Fruit fly (Drosophila melanogaster) whole organism, embryonic: ENCODE results near the gene CG31793.

Experiments used
- Adf1 ChIP-seq: fragments of 200-800 bp; sonication (Bioruptor generic); IDR thresholded peaks from 2 replicates; pipeline ENCODE4 v1.3.6; 2022; ENCODE audit warnings: missing biosample characterization, missing genetic modification characterization
- CG10462 ChIP-seq: fragments of 200-800 bp; sonication (Bioruptor generic); optimal IDR thresholded peaks from 2 replicates; lab custom pipeline; 2016; ENCODE audit warnings: missing biosample characterization, missing genetic modification characterization
- CG12299 ChIP-seq: fragments of 200-800 bp; sonication (Bioruptor generic); optimal IDR thresholded peaks from 2 replicates; lab custom pipeline; 2018; ENCODE audit warnings: missing biosample characterization, mild to moderate bottlenecking, missing genetic modification characterization
- CG13775 ChIP-seq: fragments of 200-800 bp; sonication (Bioruptor generic); optimal IDR thresholded peaks from 3 replicates; lab custom pipeline; 2017; ENCODE audit warnings: missing biosample characterization, mild to moderate bottlenecking, missing genetic modification characterization
- CG14441 ChIP-seq: fragments of 200-800 bp; sonication (Bioruptor generic); IDR thresholded peaks from 2 replicates; pipeline ENCODE4 v1.3.6; 2022; ENCODE audit warnings: missing biosample characterization, missing genetic modification characterization
- CG15011 ChIP-seq: fragments of 200-800 bp; sonication (Bioruptor generic); optimal IDR thresholded peaks from 3 replicates; lab custom pipeline; 2018; ENCODE audit warnings: missing biosample characterization, mild to moderate bottlenecking, missing genetic modification characterization
- CG15601 ChIP-seq: fragments of 200-800 bp; sonication (Bioruptor generic); optimal IDR thresholded peaks from 3 replicates; lab custom pipeline; 2019; ENCODE audit warnings: missing biosample characterization, mild to moderate bottlenecking, missing genetic modification characterization, moderate library complexity
- CG15696 ChIP-seq: fragments of 200-800 bp; sonication (Bioruptor generic); optimal IDR thresholded peaks from 2 replicates; lab custom pipeline; 2019; ENCODE audit warnings: missing biosample characterization, mild to moderate bottlenecking, missing genetic modification characterization, moderate library complexity
- CG17328 ChIP-seq: fragments of 200-800 bp; sonication (Bioruptor generic); IDR thresholded peaks from 2 replicates; pipeline ENCODE4 v1.3.6; 2022; ENCODE audit warnings: missing biosample characterization, missing genetic modification characterization
- CG2678 ChIP-seq: fragments of 200-800 bp; sonication (Bioruptor generic); optimal IDR thresholded peaks from 3 replicates; lab custom pipeline; 2019; ENCODE audit warnings: missing biosample characterization, mild to moderate bottlenecking, missing genetic modification characterization, moderate library complexity
- CG2712 ChIP-seq: fragments of 200-800 bp; optimal IDR thresholded peaks from 3 replicates; lab custom pipeline; 2019; ENCODE audit warnings: missing biosample characterization, mild to moderate bottlenecking, missing genetic modification characterization, moderate library complexity
- CG32532 ChIP-seq: fragments of 200-800 bp; sonication (Bioruptor generic); IDR thresholded peaks from 2 replicates; pipeline ENCODE4 v1.3.6; 2022; ENCODE audit warnings: missing biosample characterization, missing genetic modification characterization
- CG32767 ChIP-seq: fragments of 200-800 bp; sonication (Bioruptor generic); IDR thresholded peaks from 2 replicates; pipeline ENCODE4 v1.3.6; 2022; ENCODE audit warnings: missing biosample characterization, missing genetic modification characterization
- CG3281 ChIP-seq: fragments of 200-800 bp; sonication (Bioruptor generic); optimal IDR thresholded peaks from 3 replicates; lab custom pipeline; 2017; ENCODE audit warnings: missing biosample characterization, mild to moderate bottlenecking, missing genetic modification characterization
- CG3407 ChIP-seq: fragments of 200-800 bp; sonication (Bioruptor generic); optimal IDR thresholded peaks from 2 replicates; lab custom pipeline; 2018; ENCODE audit warnings: missing biosample characterization, mild to moderate bottlenecking, missing genetic modification characterization
- CG42726 ChIP-seq: fragments of 200-800 bp; sonication (Bioruptor generic); IDR thresholded peaks from 2 replicates; pipeline ENCODE4 v1.3.6; 2022; ENCODE audit warnings: missing biosample characterization, missing genetic modification characterization; ENCODE audit not compliant: partially characterized antibody
- CG6254 ChIP-seq: fragments of 200-800 bp; sonication (Bioruptor generic); optimal IDR thresholded peaks from 3 replicates; lab custom pipeline; 2017; ENCODE audit warnings: mild to moderate bottlenecking, missing biosample characterization, missing genetic modification reagents, missing genetic modification characterization
- CG7357 ChIP-seq: fragments of 200-800 bp; sonication (Bioruptor generic); IDR thresholded peaks from 3 replicates; pipeline ENCODE4 v1.3.6; 2022; ENCODE audit warnings: missing biosample characterization, missing genetic modification characterization
- CG7987 ChIP-seq: fragments of 200-800 bp; sonication (Bioruptor generic); optimal IDR thresholded peaks from 2 replicates; lab custom pipeline; 2018; ENCODE audit warnings: missing biosample characterization, mild to moderate bottlenecking, missing genetic modification characterization, moderate library complexity
- Dref ChIP-seq: fragments of 200-800 bp; sonication (Bioruptor generic); IDR thresholded peaks from 2 replicates; pipeline ENCODE4 v1.3.6; 2022; ENCODE audit warnings: missing biosample characterization, missing genetic modification characterization
- ERR ChIP-seq: fragments of 200-800 bp; sonication (Bioruptor generic); optimal IDR thresholded peaks from 2 replicates; lab custom pipeline; 2016; ENCODE audit warnings: missing biosample characterization, missing genetic modification characterization
- Fer2 ChIP-seq: fragments of 200-800 bp; sonication (Bioruptor generic); optimal IDR thresholded peaks from 2 replicates; lab custom pipeline; 2018; ENCODE audit warnings: missing biosample characterization, mild to moderate bottlenecking, missing genetic modification characterization, moderate library complexity
- HLH3B ChIP-seq: fragments of 200-800 bp; sonication (Bioruptor generic); IDR thresholded peaks from 2 replicates; pipeline ENCODE4 v1.3.6; 2022; ENCODE audit warnings: missing biosample characterization, missing genetic modification characterization
- HLH4C ChIP-seq: fragments of 200-800 bp; sonication (Bioruptor generic); IDR thresholded peaks from 3 replicates; pipeline ENCODE4 v1.3.6; 2022; ENCODE audit warnings: missing biosample characterization, missing genetic modification characterization; ENCODE audit not compliant: partially characterized antibody
- Hmr ChIP-seq: fragments of 200-800 bp; sonication (Bioruptor generic); optimal IDR thresholded peaks from 3 replicates; lab custom pipeline; 2017; ENCODE audit warnings: mild to moderate bottlenecking, missing biosample characterization, missing genetic modification reagents, missing genetic modification characterization
- Lpt ChIP-seq: fragments of >200 bp; optimal IDR thresholded peaks from 2 replicates; lab custom pipeline; 2018; ENCODE audit warnings: missing biosample characterization, missing genetic modification characterization
- MBD-R2 ChIP-seq: fragments of 200-800 bp; sonication (Bioruptor generic); IDR thresholded peaks from 2 replicates; pipeline ENCODE4 v1.3.6; 2022; ENCODE audit warnings: missing biosample characterization, missing genetic modification characterization
- MTF-1 ChIP-seq: fragments of 200-800 bp; sonication (Bioruptor generic); optimal IDR thresholded peaks from 2 replicates; lab custom pipeline; 2018; ENCODE audit warnings: missing biosample characterization, mild to moderate bottlenecking, missing genetic modification characterization, borderline replicate concordance
- Nf-YB ChIP-seq: fragments of 200-800 bp; sonication (Bioruptor generic); optimal IDR thresholded peaks from 3 replicates; lab custom pipeline; 2019; ENCODE audit warnings: missing biosample characterization, mild to moderate bottlenecking, missing genetic modification characterization, moderate library complexity
- NfI ChIP-seq: fragments of 200-800 bp; sonication (Bioruptor generic); optimal IDR thresholded peaks from 3 replicates; lab custom pipeline; 2018; ENCODE audit warnings: missing biosample characterization, mild to moderate bottlenecking, missing genetic modification characterization, moderate library complexity
- PHDP ChIP-seq: fragments of 200-800 bp; sonication (Bioruptor generic); optimal IDR thresholded peaks from 3 replicates; lab custom pipeline; 2018; ENCODE audit warnings: missing biosample characterization, mild to moderate bottlenecking, missing genetic modification characterization, moderate library complexity
- Sox100B ChIP-seq: fragments of 200-800 bp; sonication (Bioruptor generic); optimal IDR thresholded peaks from 3 replicates; lab custom pipeline; 2018; ENCODE audit warnings: missing biosample characterization, mild to moderate bottlenecking, missing genetic modification characterization
- al ChIP-seq: fragments of 200-800 bp; sonication (Bioruptor generic); IDR thresholded peaks from 2 replicates; pipeline ENCODE4 v1.3.6; 2022; ENCODE audit warnings: missing biosample characterization, missing genetic modification characterization
- aop ChIP-seq: fragments of 200-800 bp; sonication (Bioruptor generic); IDR thresholded peaks from 2 replicates; pipeline ENCODE4 v1.3.6; 2022; ENCODE audit warnings: missing biosample characterization, missing genetic modification characterization
- ato ChIP-seq: fragments of 200-800 bp; sonication (Bioruptor generic); IDR thresholded peaks from 2 replicates; pipeline ENCODE4 v1.3.6; 2022; ENCODE audit warnings: missing biosample characterization, missing genetic modification characterization; ENCODE audit not compliant: partially characterized antibody
- az2 ChIP-seq: fragments of 200-800 bp; sonication (Bioruptor generic); optimal IDR thresholded peaks from 3 replicates; lab custom pipeline; 2016; ENCODE audit warnings: missing biosample characterization, missing genetic modification characterization
- caup ChIP-seq: fragments of 200-800 bp; sonication (Bioruptor generic); optimal IDR thresholded peaks from 3 replicates; lab custom pipeline; 2017; ENCODE audit warnings: missing biosample characterization, mild to moderate bottlenecking, missing genetic modification characterization, moderate library complexity; ENCODE audit not compliant: severe bottlenecking
- cg ChIP-seq: fragments of 200-800 bp; sonication (Bioruptor generic); optimal IDR thresholded peaks from 3 replicates; lab custom pipeline; 2019; ENCODE audit warnings: missing biosample characterization, mild to moderate bottlenecking, missing genetic modification characterization, moderate library complexity
- crp ChIP-seq, 2 experiments: fragments of 200-800 bp; sonication (Bioruptor generic); optimal IDR thresholded peaks; 2 replicates in 1 of 2; 3 replicates in 1 of 2; lab custom pipeline; 2017; ENCODE audit warnings: missing biosample characterization in 2 of 2, missing genetic modification characterization in 2 of 2, mild to moderate bottlenecking in 1 of 2, moderate library complexity in 1 of 2
- dmrt99B ChIP-seq: fragments of 200-800 bp; sonication (Bioruptor generic); optimal IDR thresholded peaks from 2 replicates; lab custom pipeline; 2018; ENCODE audit warnings: missing biosample characterization, mild to moderate bottlenecking, missing genetic modification characterization, moderate library complexity
- fd96Cb ChIP-seq: fragments of 200-800 bp; sonication (Bioruptor generic); optimal IDR thresholded peaks from 2 replicates; lab custom pipeline; 2018; ENCODE audit warnings: missing biosample characterization, mild to moderate bottlenecking, missing genetic modification characterization, moderate library complexity
- gsb ChIP-seq: fragments of 200-800 bp; sonication (Bioruptor generic); IDR thresholded peaks from 2 replicates; pipeline ENCODE4 v1.3.6; 2022; ENCODE audit warnings: missing biosample characterization, missing genetic modification characterization
- hbn ChIP-seq: fragments of 200-800 bp; sonication (Bioruptor generic); IDR thresholded peaks from 2 replicates; pipeline ENCODE4 v1.3.6; 2022; ENCODE audit warnings: missing biosample characterization, missing genetic modification characterization; ENCODE audit not compliant: partially characterized antibody
- otp ChIP-seq: fragments of 200-800 bp; sonication (Bioruptor generic); IDR thresholded peaks from 3 replicates; pipeline ENCODE4, ENCODE4 v1.3.6; 2022; ENCODE audit warnings: missing biosample characterization, missing genetic modification characterization
- pfk ChIP-seq: fragments of 200-800 bp; sonication (Bioruptor generic); optimal IDR thresholded peaks from 2 replicates; lab custom pipeline; 2018; ENCODE audit warnings: missing biosample characterization, mild to moderate bottlenecking, missing genetic modification characterization, moderate library complexity
- phol ChIP-seq: fragments of 200-800 bp; sonication (Bioruptor generic); optimal IDR thresholded peaks from 3 replicates; lab custom pipeline; 2018; ENCODE audit warnings: missing biosample characterization, mild to moderate bottlenecking, missing genetic modification characterization, moderate library complexity
- sob ChIP-seq: fragments of 200-800 bp; sonication (Bioruptor generic); IDR thresholded peaks from 2 replicates; pipeline ENCODE4 v1.3.6; 2022; ENCODE audit warnings: missing biosample characterization, missing genetic modification characterization
- sug ChIP-seq: fragments of 200-800 bp; optimal IDR thresholded peaks from 2 replicates; lab custom pipeline; 2019; ENCODE audit warnings: missing biosample characterization, mild to moderate bottlenecking, missing genetic modification characterization, moderate library complexity
- vvl ChIP-seq: fragments of 200-800 bp; sonication (Bioruptor generic); IDR thresholded peaks from 2 replicates; pipeline ENCODE4 v1.3.6; 2022; ENCODE audit warnings: missing biosample characterization, missing genetic modification characterization

The CG31793 gene

dm6 chr2L:18957142-18957674, 46.0 kb upstream of the CG31793 start, which contains the start of gene Bhmt (continued):
- TF ChIP-seq dmrt99B (tag; lab: Kevin White, UChicago) (peak; percentile 71), CG3407 (GFP tag; lab: Kevin White, UChicago) (peak; percentile 8), Fer2 (tag; lab: Kevin White, UChicago) (peak; percentile 22), CG10462 (GFP tag; lab: Kevin White, UChicago) (no peak), PHDP (tag; lab: Kevin White, UChicago) (peak; percentile 80), ato (GFP tag; lab: Robert Waterston, UW) (no peak), sug (peak; percentile 59), sob (peak; percentile 70), Adf1 (GFP tag; lab: Robert Waterston, UW) (peak; percentile 52; the same call in 1 of the 2 replicates), CG6254 (peak; percentile 15), MBD-R2 (GFP tag; lab: Robert Waterston, UW) (peak; percentile 72), az2 (GFP tag; lab: Kevin White, UChicago) (peak; percentile 21), crp (GFP tag; optimal IDR thresholded peaks at IDR 0.05; lab: Kevin White, UChicago) (peak in 1 of 2 experiments; percentile 77), CG17328 (peak; percentile 66), Lpt (GFP tag; lab: Kevin White, UChicago) (no peak), HLH3B (GFP tag; lab: Robert Waterston, UW) (peak; percentile 68), Hmr (GFP tag; lab: Kevin White, UChicago) (peak; percentile 80), CG7987 (peak; percentile 17), CG2678 (tag; lab: Kevin White, UChicago) (peak; percentile 88), CG7357 (peak; percentile 54; the same call in 2 of the 3 replicates), vvl (peak; percentile 80), cg (GFP tag; lab: Kevin White, UChicago) (peak; percentile 24), Nf-YB (peak; percentile 40), pfk (GFP tag; lab: Kevin White, UChicago) (no peak), aop (GFP tag; lab: Robert Waterston, UW) (no peak), otp (0 out of 3 replicates have a peak, but pooled peaks have one; percentile 19), Sox100B (GFP tag; lab: Kevin White, UChicago) (peak; percentile 56), fd96Cb (tag; lab: Kevin White, UChicago) (peak; percentile 48), CG2712 (tag; lab: Kevin White, UChicago) (peak; percentile 79), CG3281 (GFP tag; lab: Kevin White, UChicago) (peak; percentile 81), CG32532 (GFP tag; lab: Robert Waterston, UW) (peak; percentile 86), phol (tag; lab: Kevin White, UChicago) (peak; percentile 53), CG15601 (tag; lab: Kevin White, UChicago) (peak; percentile 44), CG14441 (GFP tag; lab: Robert Waterston, UW) (peak; percentile 78), CG15696 (tag; lab: Kevin White, UChicago) (peak; percentile 32), gsb (GFP tag; lab: Robert Waterston, UW) (0 out of 2 replicates have a peak, but pooled peaks have one; percentile 57), CG15011 (GFP tag; lab: Kevin White, UChicago) (peak; percentile 11), hbn (GFP tag; lab: Robert Waterston, UW) (no peak), al (GFP tag; lab: Robert Waterston, UW) (peak; percentile 74), CG42726 (GFP tag; lab: Robert Waterston, UW) (no peak), Dref (GFP tag; lab: Robert Waterston, UW) (no peak), CG32767 (GFP tag; lab: Robert Waterston, UW) (0 out of 2 replicates have a peak, but pooled peaks have one; percentile 46), NfI (GFP tag; lab: Kevin White, UChicago) (peak; percentile 70), MTF-1 (peak; percentile 27), CG12299 (tag; lab: Kevin White, UChicago) (peak; percentile 47), ERR (GFP tag; lab: Kevin White, UChicago) (no peak), CG13775 (GFP tag; lab: Kevin White, UChicago) (peak; percentile 51), HLH4C (GFP tag; lab: Robert Waterston, UW) (no peak), caup (GFP tag; lab: Kevin White, UChicago) (peak; percentile 69)
